Worm (Caenorhabditis elegans) whole organism, late embryonic: ENCODE data around the gene Y51A2D.13.
A peak's percentile ranks its signal among the peaks of the same experiment; 100 is the strongest.

Experiments
- C38D4.7 ChIP-seq: fragments of 200-800 bp; sonication (Bioruptor generic); optimal IDR thresholded peaks from 2 replicates; lab custom pipeline; 2018; ENCODE audit warnings: mild to moderate bottlenecking, missing genetic modification characterization, moderate library complexity, missing compliant biosample characterization
- T23F11.4 ChIP-seq: fragments of 200-800 bp; sonication (Bioruptor generic); optimal IDR thresholded peaks from 2 replicates; lab custom pipeline; 2018; ENCODE audit warnings: mild to moderate bottlenecking, missing genetic modification characterization, missing compliant biosample characterization
- ama-1 ChIP-seq: fragments of 150-350 bp; optimal IDR thresholded peaks from 2 replicates; lab custom pipeline; 2014
- ceh-18 ChIP-seq: sonication (generic microtip); optimal IDR thresholded peaks from 2 replicates; lab custom pipeline; 2016; ENCODE audit warnings: missing genetic modification characterization, missing compliant biosample characterization
- ceh-30 ChIP-seq: fragments of 150-350 bp; optimal IDR thresholded peaks from 2 replicates; lab custom pipeline; 2014; ENCODE audit warnings: missing biosample characterization, missing genetic modification characterization
- ceh-45 ChIP-seq: fragments of 200-800 bp; sonication (Bioruptor generic); IDR thresholded peaks from 2 replicates; pipeline ENCODE4 v1.3.6; 2022; ENCODE audit warnings: missing genetic modification reagents, missing genetic modification characterization, missing compliant biosample characterization
- ceh-48 ChIP-seq: sonication (generic microtip); optimal IDR thresholded peaks from 2 replicates; lab custom pipeline; 2016; ENCODE audit warnings: missing genetic modification characterization, inconsistent platforms, missing compliant biosample characterization
- ceh-9 ChIP-seq: sonication (generic microtip); optimal IDR thresholded peaks from 2 replicates; lab custom pipeline; 2016; ENCODE audit warnings: mild to moderate bottlenecking, missing genetic modification characterization, inconsistent platforms, missing compliant biosample characterization
- dmd-4 ChIP-seq: sonication (generic microtip); optimal IDR thresholded peaks from 2 replicates; lab custom pipeline; 2016; ENCODE audit warnings: borderline replicate concordance, missing genetic modification characterization, missing compliant biosample characterization
- dve-1 ChIP-seq: sonication (generic microtip); optimal IDR thresholded peaks from 2 replicates; lab custom pipeline; 2017; ENCODE audit warnings: antibody characterized with exemption, mild to moderate bottlenecking, missing genetic modification characterization, missing compliant biosample characterization
- elt-2 ChIP-seq: sonication (generic microtip); optimal IDR thresholded peaks from 2 replicates; lab custom pipeline; 2016; ENCODE audit warnings: missing genetic modification reagents, missing genetic modification characterization, missing compliant biosample characterization
- fkh-10 ChIP-seq: fragments of 150-350 bp; optimal IDR thresholded peaks from 2 replicates; lab custom pipeline; 2014; ENCODE audit warnings: missing biosample characterization, missing genetic modification reagents, missing genetic modification characterization
- fkh-6 ChIP-seq: sonication (generic microtip); optimal IDR thresholded peaks from 2 replicates; lab custom pipeline; 2016; ENCODE audit warnings: missing genetic modification characterization, missing compliant biosample characterization
- hlh-13 ChIP-seq: fragments of 200-800 bp; sonication (Bioruptor generic); optimal IDR thresholded peaks from 2 replicates; lab custom pipeline; 2018; ENCODE audit warnings: mild to moderate bottlenecking, missing genetic modification characterization, missing compliant biosample characterization
- hlh-15 ChIP-seq: sonication (generic microtip); optimal IDR thresholded peaks from 2 replicates; lab custom pipeline; 2016; ENCODE audit warnings: missing genetic modification characterization, missing compliant biosample characterization
- lim-6 ChIP-seq: sonication (generic microtip); optimal IDR thresholded peaks from 2 replicates; lab custom pipeline; 2016; ENCODE audit warnings: missing genetic modification characterization, missing compliant biosample characterization
- madf-2 ChIP-seq: sonication (generic microtip); optimal IDR thresholded peaks from 2 replicates; lab custom pipeline; 2017; ENCODE audit warnings: missing genetic modification characterization, missing compliant biosample characterization
- mec-3 ChIP-seq: sonication (generic microtip); optimal IDR thresholded peaks from 2 replicates; lab custom pipeline; 2016; ENCODE audit warnings: borderline replicate concordance, missing genetic modification characterization, missing compliant biosample characterization
- nfya-1 ChIP-seq: sonication (generic microtip); optimal IDR thresholded peaks from 2 replicates; lab custom pipeline; 2017; ENCODE audit warnings: missing genetic modification characterization, mild to moderate bottlenecking, missing compliant biosample characterization, antibody characterized with exemption, moderate library complexity
- nhr-232 ChIP-seq: sonication (generic microtip); optimal IDR thresholded peaks from 2 replicates; lab custom pipeline; 2016; ENCODE audit warnings: missing genetic modification characterization, missing compliant biosample characterization
- odd-2 ChIP-seq: sonication (generic microtip); optimal IDR thresholded peaks from 2 replicates; lab custom pipeline; 2017; ENCODE audit warnings: antibody characterized with exemption, mild to moderate bottlenecking, missing genetic modification characterization, missing compliant biosample characterization
- pat-9 ChIP-seq: fragments of 200-800 bp; sonication (Bioruptor generic); optimal IDR thresholded peaks from 2 replicates; lab custom pipeline; 2018; ENCODE audit warnings: mild to moderate bottlenecking, missing genetic modification characterization, moderate library complexity, missing compliant biosample characterization
- pqm-1 ChIP-seq: sonication (generic microtip); optimal IDR thresholded peaks from 2 replicates; lab custom pipeline; 2016; ENCODE audit warnings: missing genetic modification characterization, missing compliant biosample characterization
- pros-1 ChIP-seq: fragments of 150-350 bp; optimal IDR thresholded peaks from 2 replicates; lab custom pipeline; 2014; ENCODE audit warnings: missing biosample characterization, missing genetic modification reagents, missing genetic modification characterization
- ref-2 ChIP-seq: sonication (generic microtip); optimal IDR thresholded peaks from 2 replicates; lab custom pipeline; 2016; ENCODE audit warnings: missing genetic modification characterization, missing compliant biosample characterization
- sdc-2 ChIP-seq: sonication (generic microtip); optimal IDR thresholded peaks from 2 replicates; lab custom pipeline; 2016; ENCODE audit warnings: missing genotype, missing genetic modification characterization, missing compliant biosample characterization
- sox-2 ChIP-seq: fragments of 200-800 bp; sonication (Bioruptor generic); IDR thresholded peaks from 2 replicates; pipeline ENCODE4 v1.3.6; 2022; ENCODE audit warnings: missing genetic modification reagents, missing genetic modification characterization, missing compliant biosample characterization
- syd-9 ChIP-seq: sonication (generic microtip); optimal IDR thresholded peaks from 2 replicates; lab custom pipeline; 2016; ENCODE audit warnings: mild to moderate bottlenecking, missing genetic modification characterization, moderate library complexity, missing compliant biosample characterization
- tbx-7 ChIP-seq: sonication (generic microtip); optimal IDR thresholded peaks from 2 replicates; lab custom pipeline; 2016; ENCODE audit warnings: missing genotype, missing genetic modification characterization, missing compliant biosample characterization
- unc-3 ChIP-seq, 2 experiments: fragments of 200-800 bp in 1 of 2; sonication (Bioruptor generic) in 1 of 2; sonication (generic microtip) in 1 of 2; conservative IDR thresholded peaks in 1 of 2; optimal IDR thresholded peaks in 1 of 2; 2 replicates each; pipeline versions ENCODE4 v1.3.6 to Lab custom; 2016 to 2022; ENCODE audit warnings: missing compliant biosample characterization in 2 of 2, missing genetic modification characterization in 2 of 2, missing genetic modification reagents in 1 of 2
- unc-42 ChIP-seq: sonication (generic microtip); optimal IDR thresholded peaks from 2 replicates; lab custom pipeline; 2016; ENCODE audit warnings: missing genotype, missing genetic modification characterization, missing compliant biosample characterization
- unc-86 ChIP-seq: sonication (generic microtip); optimal IDR thresholded peaks from 2 replicates; lab custom pipeline; 2016; ENCODE audit warnings: missing genetic modification characterization, missing compliant biosample characterization
- ztf-16 ChIP-seq: sonication (generic microtip); optimal IDR thresholded peaks from 2 replicates; lab custom pipeline; 2017; ENCODE audit warnings: missing genetic modification characterization, missing compliant biosample characterization

The Y51A2D.13 gene

DNA sequence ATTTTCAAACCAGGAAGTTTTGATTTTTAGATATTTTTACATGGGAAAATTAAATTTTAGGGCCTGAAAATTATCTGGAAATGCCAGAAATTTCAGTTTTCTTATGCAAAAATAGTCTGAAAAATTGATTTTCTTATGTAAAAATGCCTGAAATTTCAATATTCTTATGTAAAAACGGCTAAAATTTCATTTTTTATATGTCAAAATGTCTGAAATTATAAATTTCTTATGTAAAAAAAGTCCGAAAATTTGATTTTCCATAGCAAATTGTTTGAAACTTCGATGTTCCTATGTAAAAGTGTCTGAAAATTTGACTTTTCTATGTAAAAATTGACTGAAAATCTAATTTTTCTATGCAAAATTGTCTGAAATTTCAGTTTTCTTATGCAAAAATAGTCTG is at the start of gene Y51A2D.13:
TSS of gene Y51A2D.13 (minus strand) at position 101 of the 400 bp plus-strand sequence.
- TF ChIP-seq ceh-45 (GFP tag; lab: Robert Waterston, UW) (no peak), madf-2 (tag; lab: Kevin White, UChicago) (no peak), ceh-48 (tag; lab: Kevin White, UChicago) (no peak), syd-9 (tag; lab: Kevin White, UChicago) (no peak), ceh-9 (tag; lab: Kevin White, UChicago) (no peak), pat-9 (tag; lab: Kevin White, UChicago) (no peak), nfya-1 (no peak), ceh-18 (tag; lab: Kevin White, UChicago) (no peak), T23F11.4 (no peak), dmd-4 (no peak), ceh-30 (tag; lab: Kevin White, UChicago) (no peak), pqm-1 (tag; lab: Kevin White, UChicago) (no peak)

DNA sequence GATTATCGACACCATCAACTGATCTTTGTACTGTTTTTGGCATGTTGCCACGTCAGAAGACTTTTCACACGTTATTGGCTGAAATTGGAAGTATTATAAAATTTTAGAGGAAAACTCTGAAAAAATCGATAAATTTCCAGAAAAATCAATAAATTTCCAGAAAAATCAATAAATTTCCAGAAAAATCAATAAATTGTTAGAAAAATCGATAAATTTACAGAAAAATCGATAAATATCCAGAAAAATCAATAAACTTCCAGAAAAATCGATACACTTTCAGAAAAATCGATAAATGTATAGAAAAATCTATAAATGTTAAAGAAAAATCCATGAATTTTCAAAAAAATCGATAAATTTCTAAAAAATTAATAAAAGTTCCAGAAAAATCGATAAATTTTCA is 49.3 kb upstream of the Y51A2D.13 start:
- TF ChIP-seq odd-2 (tag; lab: Kevin White, UChicago) (no peak), ceh-48 (tag; lab: Kevin White, UChicago) (peak; percentile 25)

DNA sequence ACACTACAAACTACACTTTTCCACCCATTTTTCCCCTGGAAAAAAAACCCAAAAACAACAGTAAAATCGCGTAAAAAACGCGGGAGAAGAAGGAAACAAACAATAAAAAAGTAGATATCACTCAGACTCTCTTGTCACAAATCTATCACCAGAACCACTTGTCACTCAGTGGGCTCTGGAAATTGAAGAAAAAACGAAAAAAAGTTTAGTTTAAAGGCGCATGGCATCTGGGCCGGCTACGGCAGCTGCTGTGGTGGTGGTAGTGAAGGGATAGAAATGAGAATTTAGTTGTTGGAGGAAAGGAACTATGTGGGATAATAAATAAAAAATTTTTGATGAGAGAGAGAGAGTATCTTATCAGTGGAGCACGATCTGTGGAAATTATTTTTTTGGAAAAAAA is 47.9 kb upstream of the Y51A2D.13 start:
- TF ChIP-seq lim-6 (tag; lab: Kevin White, UChicago), result no peak
- TF ChIP-seq T23F11.4, result no peak
- no peak for TF ChIP-seq ztf-16 (tag; lab: Kevin White, UChicago)
- TF ChIP-seq, all 69 proteins: peak for 0

DNA sequence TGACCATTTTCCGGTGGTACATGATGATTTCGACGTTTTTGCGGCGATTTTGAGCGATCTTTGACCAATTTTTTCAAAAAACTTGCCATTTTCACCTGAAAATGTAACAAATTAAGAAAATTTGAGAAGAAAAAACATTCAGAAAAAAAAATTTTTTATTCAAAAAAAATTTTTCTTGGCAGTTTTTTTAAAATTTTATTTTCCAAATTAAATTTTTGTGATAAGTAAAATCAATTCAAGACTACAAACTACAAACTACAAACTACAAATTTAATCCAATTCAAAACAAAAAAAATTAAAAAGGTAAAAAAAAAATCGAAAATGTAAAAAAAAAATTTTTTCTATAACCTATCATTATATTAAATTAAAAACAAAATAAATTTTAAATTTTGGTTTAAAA is 47.2 kb upstream of the Y51A2D.13 start, which contains the start of gene Y69H2.15:
TSS of gene Y69H2.15 (minus strand) at position 101 of the 400 bp plus-strand sequence.
- TF ChIP-seq pat-9 (tag; lab: Kevin White, UChicago), result no peak
- no peak for TF ChIP-seq dve-1 (tag; lab: Kevin White, UChicago)
- TF ChIP-seq fkh-6 (tag; lab: Kevin White, UChicago), result no peak
- no peak for TF ChIP-seq T23F11.4
- no peak for TF ChIP-seq pros-1 (tag; lab: Kevin White, UChicago)
- no peak for TF ChIP-seq C38D4.7 (GFP tag; lab: Kevin White, UChicago)
- TF ChIP-seq ceh-45 (GFP tag; lab: Robert Waterston, UW), result no peak
- no peak for TF ChIP-seq ama-1 (lab: Kevin White, UChicago)
- no peak for TF ChIP-seq nfya-1
- no peak for TF ChIP-seq hlh-13 (GFP tag; lab: Kevin White, UChicago)
- no peak for TF ChIP-seq nhr-232 (tag; lab: Kevin White, UChicago)
- TF ChIP-seq ceh-48 (tag; lab: Kevin White, UChicago), result no peak
- no peak for TF ChIP-seq unc-3 (GFP tag; conservative IDR thresholded peaks at IDR 0.05; lab: Robert Waterston, UW)
- no peak for TF ChIP-seq unc-3 (tag; optimal IDR thresholded peaks at IDR 0.05; lab: Kevin White, UChicago)
- no peak for TF ChIP-seq unc-42 (tag; lab: Kevin White, UChicago)
- TF ChIP-seq ref-2, result no peak
- TF ChIP-seq sdc-2 (tag; lab: Kevin White, UChicago), result no peak
- TF ChIP-seq syd-9 (tag; lab: Kevin White, UChicago), result no peak

DNA sequence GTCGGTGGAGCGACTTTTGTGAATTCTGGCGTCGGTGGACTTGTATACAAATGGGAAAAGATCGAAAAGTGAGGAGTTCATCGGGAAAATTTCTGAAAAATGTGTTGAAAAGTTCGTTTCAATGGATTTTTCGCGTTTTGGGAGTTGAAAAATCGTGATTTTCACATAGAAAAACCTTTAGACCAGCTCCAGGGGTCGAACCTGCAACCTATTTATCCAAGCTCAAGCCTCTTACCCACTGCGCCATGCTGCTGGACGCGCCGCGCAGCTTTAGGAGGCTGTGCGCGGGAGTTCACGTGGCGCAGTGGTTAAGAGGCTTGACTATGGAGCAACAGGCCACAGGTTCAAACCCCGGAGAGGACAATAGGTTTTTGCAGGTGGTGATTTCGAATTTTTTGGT is 42.9 kb upstream of the Y51A2D.13 start, which contains the start of gene Y69H2.1:
TSS of gene Y69H2.1 (minus strand) at position 101 of the 400 bp plus-strand sequence.
- TF ChIP-seq ceh-48 (tag; lab: Kevin White, UChicago) (no peak), ceh-9 (tag; lab: Kevin White, UChicago) (no peak), fkh-10 (GFP tag; lab: Kevin White, UChicago) (no peak), sox-2 (GFP tag; lab: Robert Waterston, UW) (no peak), mec-3 (no peak), unc-86 (tag; lab: Kevin White, UChicago) (no peak), ceh-18 (tag; lab: Kevin White, UChicago) (no peak), ztf-16 (tag; lab: Kevin White, UChicago) (no peak), ref-2 (no peak), odd-2 (tag; lab: Kevin White, UChicago) (no peak), T23F11.4 (no peak), elt-2 (tag; lab: Kevin White, UChicago) (no peak), tbx-7 (tag; lab: Kevin White, UChicago) (no peak), hlh-15 (tag; lab: Kevin White, UChicago) (no peak)
